Worm (Caenorhabditis elegans) whole organism, early embryonic: Measurements from ENCODE around the gene gbas-1.
"Not testable (repeated sequence)": the region's sequence is repeated elsewhere in the genome, so short reads cannot be mapped to it uniquely, and the experiment has no call there.

ENCODE experiments used
- B0310.2 ChIP-seq: sonication (generic microtip); optimal IDR thresholded peaks from 2 replicates; lab custom pipeline; 2016; ENCODE audit warnings: mild to moderate bottlenecking, missing genetic modification characterization, missing compliant biosample characterization
- ama-1 ChIP-seq: fragments of 150-350 bp; optimal IDR thresholded peaks from 2 replicates; lab custom pipeline; 2014
- ceh-36 ChIP-seq: sonication (generic microtip); optimal IDR thresholded peaks from 2 replicates; lab custom pipeline; 2016; ENCODE audit warnings: missing genetic modification characterization, inconsistent platforms, missing compliant biosample characterization
- ets-7 ChIP-seq: sonication (generic microtip); optimal IDR thresholded peaks from 2 replicates; lab custom pipeline; 2016; ENCODE audit warnings: missing genotype, missing genetic modification characterization, missing compliant biosample characterization
- flt-1 ChIP-seq: fragments of 200-800 bp; sonication (Bioruptor generic); IDR thresholded peaks from 2 replicates; pipeline ENCODE4 v1.3.6; 2022; ENCODE audit warnings: missing genetic modification characterization, missing compliant biosample characterization
- hnd-1 ChIP-seq: sonication (generic microtip); optimal IDR thresholded peaks from 2 replicates; lab custom pipeline; 2016; ENCODE audit warnings: missing genetic modification characterization, missing compliant biosample characterization
- sea-1 ChIP-seq: fragments of 200-800 bp; sonication (Bioruptor generic); conservative IDR thresholded peaks from 2 replicates; pipeline ENCODE4 v1.3.6; 2022; ENCODE audit warnings: missing genetic modification characterization, missing compliant biosample characterization
- tbx-11 ChIP-seq: fragments of 200-800 bp; sonication (Bioruptor generic); IDR thresholded peaks from 2 replicates; pipeline ENCODE4 v1.3.6; 2022; ENCODE audit warnings: missing genetic modification characterization, missing compliant biosample characterization
- tra-4 ChIP-seq: sonication (generic microtip); optimal IDR thresholded peaks from 2 replicates; lab custom pipeline; 2017; ENCODE audit warnings: missing genetic modification characterization, missing compliant biosample characterization

Gene gbas-1

ce11 chrII:2553662-2554061 lies 49.0 kb downstream of the gbas-1 start, which contains the start of gene K02F6.1:
Gene K02F6.1, plus strand, starts transcription at chrII:2553962.
- TF ChIP-seq ama-1; tbx-11; ceh-36 (tag; lab: Kevin White, UChicago): not testable (repeated sequence)

DNA sequence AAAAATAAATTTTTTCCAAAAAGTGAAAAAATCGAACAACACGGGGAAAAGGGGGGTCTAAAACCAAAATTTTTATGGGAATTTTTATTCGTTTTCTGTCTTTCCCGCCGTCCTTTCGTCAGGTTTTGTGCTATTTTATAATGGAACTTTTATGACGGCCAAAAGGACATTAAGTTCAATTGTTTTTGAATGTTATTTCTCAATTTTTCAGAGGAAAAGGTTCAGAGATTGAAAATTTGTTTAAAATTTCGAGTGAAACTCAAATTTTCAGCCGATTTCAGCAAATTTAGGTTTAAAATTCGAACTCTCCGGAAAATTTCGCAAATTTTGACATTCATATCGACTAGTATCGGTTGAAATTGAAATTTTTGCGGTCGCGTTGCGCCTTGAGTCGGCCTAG lies 59.3 kb downstream of the gbas-1 start, which contains the start of gene nep-18:
Gene nep-18, minus strand, starts transcription at position 101 of the 400 bp plus-strand sequence.
- TF ChIP-seq B0310.2 (tag; lab: Kevin White, UChicago) (no peak), hnd-1 (no peak), tbx-11 (no peak), flt-1 (GFP tag; lab: Robert Waterston, UW) (no peak), sea-1 (GFP tag; lab: Robert Waterston, UW) (no peak), tra-4 (tag; lab: Kevin White, UChicago) (no peak), ets-7 (no peak)
